Worm (Caenorhabditis elegans) whole organism, L4/young adult: ENCODE results near the gene E02H4.6.

ENCODE experiments used
- W03F9.2 ChIP-seq: fragments of 150-350 bp; optimal IDR thresholded peaks from 2 replicates; lab custom pipeline; 2014; ENCODE audit warnings: missing biosample characterization, missing genetic modification characterization
- dao-5 ChIP-seq: sonication (generic microtip); optimal IDR thresholded peaks from 2 replicates; lab custom pipeline; 2016; ENCODE audit warnings: missing genotype, missing genetic modification characterization, moderate library complexity, missing compliant biosample characterization
- him-1 ChIP-seq: sonication (generic microtip); optimal IDR thresholded peaks from 2 replicates; lab custom pipeline; 2016; ENCODE audit warnings: missing genotype, missing genetic modification reagents, missing genetic modification characterization, missing compliant biosample characterization

DNA sequence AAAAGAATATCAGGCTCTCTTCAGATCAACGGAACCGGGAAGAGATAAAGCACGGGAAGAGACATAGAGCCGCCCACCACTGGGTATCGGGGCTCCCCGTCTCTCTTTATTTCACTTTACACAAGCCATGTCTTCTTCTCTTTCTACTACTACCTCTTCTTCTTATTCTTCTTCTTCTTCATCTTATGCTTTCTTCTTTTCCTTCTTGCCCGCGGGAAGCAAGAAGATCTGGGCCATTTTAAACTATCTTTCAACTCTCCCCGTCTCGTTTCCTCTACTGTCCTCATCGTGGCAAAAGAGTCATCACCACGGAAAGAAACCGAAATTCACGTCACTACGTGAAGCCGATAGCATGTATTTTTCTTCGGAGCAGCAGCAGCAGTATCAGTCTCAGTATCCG lies 40.7 kb upstream of the E02H4.6 start:
- TF ChIP-seq him-1 (tag; lab: Kevin White, UChicago) (no peak), W03F9.2 (no peak), dao-5 (tag; lab: Kevin White, UChicago) (no peak)
